Worm (Caenorhabditis elegans) whole organism, L4 larva: ENCODE measurements around the gene sel-15.

Experiments
- F10B5.3 ChIP-seq: sonication (generic microtip); optimal IDR thresholded peaks from 2 replicates; lab custom pipeline; 2016; ENCODE audit warnings: mild to moderate bottlenecking, missing genetic modification characterization, missing compliant biosample characterization
- F26F4.8 ChIP-seq: fragments of 200-800 bp; sonication (Bioruptor generic); conservative IDR thresholded peaks from 2 replicates; pipeline ENCODE4 v1.3.6; 2022; ENCODE audit warnings: missing genetic modification characterization, missing compliant biosample characterization
- F37D6.2 ChIP-seq: sonication (generic microtip); optimal IDR thresholded peaks from 2 replicates; lab custom pipeline; 2016; ENCODE audit warnings: mild to moderate bottlenecking, missing genetic modification characterization, missing compliant biosample characterization
- T26A8.4 ChIP-seq: fragments of 200-800 bp; sonication (Bioruptor generic); IDR thresholded peaks from 2 replicates; pipeline ENCODE4 v1.3.6; 2022; ENCODE audit warnings: missing genetic modification characterization, missing compliant biosample characterization
- Y5F2A.4 ChIP-seq: fragments of 200-800 bp; sonication (Bioruptor generic); optimal IDR thresholded peaks from 2 replicates; lab custom pipeline; 2018; ENCODE audit warnings: mild to moderate bottlenecking, missing genetic modification characterization, missing compliant biosample characterization
- ceh-32 ChIP-seq: sonication (generic microtip); optimal IDR thresholded peaks from 2 replicates; lab custom pipeline; 2016; ENCODE audit warnings: mild to moderate bottlenecking, missing genetic modification characterization, missing compliant biosample characterization; ENCODE audit not compliant: poor library complexity
- ceh-82 ChIP-seq: sonication (generic microtip); optimal IDR thresholded peaks from 2 replicates; lab custom pipeline; 2017; ENCODE audit warnings: missing biosample characterization, missing genetic modification characterization
- cey-2 ChIP-seq: sonication (generic microtip); optimal IDR thresholded peaks from 3 replicates; lab custom pipeline; 2017; ENCODE audit warnings: missing genetic modification characterization, mild to moderate bottlenecking, missing compliant biosample characterization, antibody characterized with exemption, borderline replicate concordance; ENCODE audit not compliant: insufficient read depth
- ctbp-1 ChIP-seq: fragments of 200-800 bp; sonication (Bioruptor generic); IDR thresholded peaks from 2 replicates; pipeline ENCODE4 v1.3.6; 2022; ENCODE audit warnings: missing genetic modification reagents, missing genetic modification characterization, missing compliant biosample characterization
- daf-12 ChIP-seq: fragments of 150-350 bp; optimal IDR thresholded peaks from 2 replicates; lab custom pipeline; 2014; ENCODE audit warnings: missing biosample characterization, missing genetic modification reagents, missing genetic modification characterization
- daf-8 ChIP-seq: fragments of 200-800 bp; sonication (Bioruptor generic); IDR thresholded peaks from 2 replicates; pipeline ENCODE4 v1.3.6; 2022; ENCODE audit warnings: missing genetic modification characterization, missing compliant biosample characterization
- dmd-6 ChIP-seq: fragments of 200-800 bp; sonication (Bioruptor generic); IDR thresholded peaks from 2 replicates; pipeline ENCODE4 v1.3.6; 2022; ENCODE audit warnings: missing genetic modification reagents, missing genetic modification characterization, missing compliant biosample characterization
- egl-43 ChIP-seq: fragments of 200-800 bp; sonication (Bioruptor generic); IDR thresholded peaks from 2 replicates; pipeline ENCODE4 v1.3.6; 2022; ENCODE audit warnings: missing genetic modification reagents, missing genetic modification characterization, missing compliant biosample characterization
- jun-1 ChIP-seq: fragments of 150-350 bp; optimal IDR thresholded peaks from 2 replicates; lab custom pipeline; 2014; ENCODE audit warnings: missing biosample characterization, missing genetic modification reagents, missing genetic modification characterization
- lin-15B ChIP-seq: fragments of 150-350 bp; sonication (generic microtip); optimal IDR thresholded peaks from 3 replicates; lab custom pipeline; 2014; ENCODE audit warnings: missing biosample characterization, missing genetic modification characterization
- lin-38 ChIP-seq: fragments of 200-800 bp; sonication (Bioruptor generic); IDR thresholded peaks from 2 replicates; pipeline ENCODE4 v1.3.6; 2022; ENCODE audit warnings: missing genetic modification reagents, missing genetic modification characterization, missing compliant biosample characterization
- lin-39 ChIP-seq: fragments of 150-350 bp; optimal IDR thresholded peaks from 2 replicates; lab custom pipeline; 2014; ENCODE audit warnings: missing biosample characterization, missing genetic modification reagents, missing genetic modification characterization
- lsy-2 ChIP-seq, 2 experiments: fragments of 150-350 bp in 1 of 2; sonication (generic microtip) in 1 of 2; optimal IDR thresholded peaks; 2 replicates each; lab custom pipeline; 2014 to 2017; ENCODE audit warnings: missing biosample characterization in 2 of 2, missing genetic modification characterization in 2 of 2
- madf-5 ChIP-seq, 2 experiments: fragments of 200-800 bp; sonication (Bioruptor generic); IDR thresholded peaks; 2 replicates each; pipeline ENCODE4 v1.3.6; 2022; ENCODE audit warnings: missing compliant biosample characterization in 2 of 2, missing genetic modification characterization in 2 of 2
- madf-9 ChIP-seq: fragments of 200-800 bp; sonication (Bioruptor generic); conservative IDR thresholded peaks from 2 replicates; pipeline ENCODE4 v1.3.6; 2022; ENCODE audit warnings: missing genetic modification reagents, missing genetic modification characterization, missing compliant biosample characterization
- mdl-1 ChIP-seq, 2 experiments: fragments of 150-350 bp in 1 of 2; sonication (generic microtip) in 1 of 2; optimal IDR thresholded peaks; 2 replicates each; lab custom pipeline; 2014 to 2017; ENCODE audit warnings: missing biosample characterization in 2 of 2, missing genetic modification characterization in 2 of 2
- mxl-2 ChIP-seq: fragments of 200-800 bp; sonication (Bioruptor generic); conservative IDR thresholded peaks from 2 replicates; pipeline ENCODE4 v1.3.6; 2022; ENCODE audit warnings: missing genetic modification reagents, missing genetic modification characterization, missing compliant biosample characterization
- mxl-3 ChIP-seq: fragments of 200-800 bp; sonication (Bioruptor generic); optimal IDR thresholded peaks from 2 replicates; lab custom pipeline; 2018; ENCODE audit warnings: mild to moderate bottlenecking, missing genetic modification characterization, missing compliant biosample characterization
- nhr-10 ChIP-seq: fragments of 150-350 bp; optimal IDR thresholded peaks from 2 replicates; lab custom pipeline; 2014; ENCODE audit warnings: missing biosample characterization, missing genetic modification characterization
- nhr-11 ChIP-seq: fragments of 150-350 bp; optimal IDR thresholded peaks from 2 replicates; lab custom pipeline; 2014; ENCODE audit warnings: missing biosample characterization, missing genetic modification characterization
- nhr-28 ChIP-seq: fragments of 150-350 bp; optimal IDR thresholded peaks from 2 replicates; lab custom pipeline; 2014; ENCODE audit warnings: missing biosample characterization, missing genetic modification characterization
- pqm-1 ChIP-seq: sonication (generic microtip); optimal IDR thresholded peaks from 2 replicates; lab custom pipeline; 2017; ENCODE audit warnings: missing biosample characterization, missing genetic modification characterization
- rbr-2 ChIP-seq: sonication (generic microtip); optimal IDR thresholded peaks from 2 replicates; lab custom pipeline; 2016; ENCODE audit warnings: missing genotype, missing genetic modification characterization, missing compliant biosample characterization
- set-16 ChIP-seq: fragments of 200-800 bp; sonication (Bioruptor generic); IDR thresholded peaks from 2 replicates; pipeline ENCODE4 v1.3.6; 2022; ENCODE audit warnings: missing genetic modification reagents, missing genetic modification characterization, missing compliant biosample characterization
- skn-1 ChIP-seq: fragments of 150-350 bp; optimal IDR thresholded peaks from 2 replicates; lab custom pipeline; 2014; ENCODE audit warnings: missing biosample characterization, missing genetic modification characterization
- snpc-1.2 ChIP-seq: fragments of 200-800 bp; sonication (Bioruptor generic); IDR thresholded peaks from 2 replicates; pipeline ENCODE4 v1.3.6; 2022; ENCODE audit warnings: missing genetic modification reagents, missing genetic modification characterization, missing compliant biosample characterization
- tra-1 ChIP-seq: fragments of 200-800 bp; sonication (Bioruptor generic); IDR thresholded peaks from 2 replicates; pipeline ENCODE4 v1.3.6; 2022; ENCODE audit warnings: missing genetic modification reagents, missing genetic modification characterization, missing compliant biosample characterization
- unc-130 ChIP-seq: sonication (generic microtip); optimal IDR thresholded peaks from 2 replicates; lab custom pipeline; 2016; ENCODE audit warnings: missing genetic modification reagents, missing genetic modification characterization, missing compliant biosample characterization
- unc-39 ChIP-seq: sonication (generic microtip); optimal IDR thresholded peaks from 2 replicates; lab custom pipeline; 2017; ENCODE audit warnings: missing biosample characterization, missing genetic modification characterization
- unc-62 ChIP-seq, 3 experiments: fragments of 150-350 bp in 1 of 3; sonication (generic microtip); optimal IDR thresholded peaks in 2 of 3; peaks in 1 of 3; 1 replicate in 1 of 3; 2 replicates in 2 of 3; lab custom pipeline; 2014 to 2017; ENCODE audit warnings: missing biosample characterization in 3 of 3, missing genetic modification characterization in 3 of 3, missing genetic modification reagents in 3 of 3, missing genotype in 1 of 3
- vab-7 ChIP-seq: fragments of 200-800 bp; sonication (Bioruptor generic); IDR thresholded peaks from 2 replicates; pipeline ENCODE4 v1.3.6; 2022; ENCODE audit warnings: missing genetic modification reagents, missing genetic modification characterization, missing compliant biosample characterization
- zfp-2 ChIP-seq: sonication (generic microtip); optimal IDR thresholded peaks from 2 replicates; lab custom pipeline; 2016; ENCODE audit warnings: mild to moderate bottlenecking, missing genetic modification characterization, missing compliant biosample characterization
- zip-2 ChIP-seq: fragments of 150-350 bp; optimal IDR thresholded peaks from 2 replicates; lab custom pipeline; 2014; ENCODE audit warnings: missing biosample characterization, missing genetic modification characterization

Gene sel-15

DNA sequence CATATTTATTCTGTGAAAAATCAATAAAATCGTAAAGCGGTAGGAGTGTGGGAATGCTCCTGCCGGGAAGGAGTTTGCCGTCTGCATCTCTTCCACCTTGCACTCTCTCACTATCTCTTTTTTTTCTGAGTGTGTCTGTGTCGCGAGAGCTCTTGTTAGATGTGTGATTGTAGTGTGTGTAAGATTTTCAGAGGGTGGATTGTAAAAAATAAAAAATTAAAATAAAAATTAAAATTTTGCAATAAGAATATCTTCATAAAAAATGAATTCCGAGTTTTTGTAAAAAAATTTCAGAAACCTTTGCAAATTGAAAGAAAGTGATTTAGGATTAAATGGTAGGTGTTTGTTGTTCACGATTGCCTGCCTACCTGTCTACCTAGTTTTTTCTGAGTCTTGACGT lies at the start of gene sel-15:
Gene sel-15, minus strand, starts transcription at position 101 of the 400 bp plus-strand sequence.
- no peak for TF ChIP-seq lsy-2 (tag; optimal IDR thresholded peaks at IDR 0.05; lab: Kevin White, UChicago)
- peak; percentile 44 for TF ChIP-seq nhr-28 (tag; lab: Kevin White, UChicago)
- no peak for TF ChIP-seq dmd-6 (GFP tag; lab: Robert Waterston, UW)

DNA sequence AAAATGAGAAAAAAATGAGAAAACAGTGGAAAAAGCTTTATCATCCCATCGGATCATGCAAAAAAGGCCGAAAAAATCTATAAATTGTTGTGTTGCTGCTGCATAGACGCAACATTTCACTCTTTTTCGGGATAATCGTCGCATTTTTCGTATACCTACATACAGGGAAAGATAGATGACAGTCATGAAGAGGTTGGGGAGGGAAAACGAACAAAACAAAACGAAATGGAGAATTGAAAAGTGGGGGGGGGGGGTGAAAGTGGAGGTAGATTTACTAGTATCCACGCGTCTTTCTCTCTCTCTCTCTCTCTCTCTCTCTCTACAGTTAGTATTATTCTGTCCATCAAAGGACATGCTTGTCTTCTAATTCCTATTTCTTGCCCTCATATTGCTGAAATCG lies 48.2 kb upstream of the sel-15 start:
- TF ChIP-seq madf-9 = no peak
- TF ChIP-seq lin-39 (tag; lab: Kevin White, UChicago) = no peak
- no peak for TF ChIP-seq daf-8 (GFP tag; lab: Robert Waterston, UW)
- no peak for TF ChIP-seq ceh-32 (tag; lab: Kevin White, UChicago)
- no peak for TF ChIP-seq cey-2
- TF ChIP-seq lin-38 (GFP tag; lab: Robert Waterston, UW) = no peak
- TF ChIP-seq zfp-2 (tag; lab: Kevin White, UChicago) = no peak
- TF ChIP-seq nhr-10 (tag; lab: Kevin White, UChicago) = no peak

DNA sequence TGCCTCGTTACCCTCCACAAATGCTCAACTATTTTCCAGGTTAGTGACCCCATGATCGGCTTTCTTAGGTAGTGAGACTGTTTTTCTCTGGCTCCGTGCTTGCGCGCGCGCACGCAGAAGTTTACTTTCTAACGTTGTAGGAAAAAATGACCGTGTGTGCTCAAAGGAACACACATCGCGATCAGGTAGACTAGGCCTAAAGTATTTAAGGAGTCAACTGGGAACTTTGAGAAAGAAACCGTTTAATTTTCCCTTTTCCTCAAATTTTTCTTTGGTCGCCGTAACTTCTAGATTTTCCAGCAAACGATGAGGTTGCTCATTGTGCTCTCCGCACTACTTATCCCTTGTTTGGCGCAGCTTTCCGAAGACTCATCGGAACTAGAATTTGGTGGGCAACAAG lies 44.1 kb upstream of the sel-15 start, which contains the start of gene idpp-1:
Gene idpp-1, plus strand, starts transcription at position 301 of the 400 bp plus-strand sequence.
- TF ChIP-seq tra-1 (GFP tag; lab: Robert Waterston, UW) = no peak

DNA sequence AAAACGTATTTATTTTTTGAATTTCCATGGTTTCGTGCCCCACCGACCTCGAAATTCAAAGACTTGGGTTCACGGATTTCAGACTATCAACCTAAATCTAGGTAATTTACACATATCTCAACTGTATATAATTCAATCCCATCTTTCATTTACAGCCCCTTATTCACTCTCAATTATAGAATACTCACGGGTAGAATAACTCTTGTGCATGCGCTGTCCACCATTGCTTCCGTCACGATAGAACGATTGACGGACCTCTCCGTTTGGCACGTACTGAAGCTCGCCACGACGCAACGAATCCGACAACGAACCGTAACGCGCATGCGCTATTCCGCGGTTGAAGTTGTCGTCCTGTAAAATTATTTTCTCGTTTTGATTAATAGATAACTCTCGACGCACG lies 32.4 kb upstream of the sel-15 start:
- TF ChIP-seq unc-62 (GFP tag; optimal IDR thresholded peaks at IDR 0.05 in 1 of 2; lab: Kevin White, UChicago) = peak in 1 of 2 experiments; percentile 96
- no peak for TF ChIP-seq unc-62 (tag; optimal IDR thresholded peaks at IDR 0.05; lab: Kevin White, UChicago)
- TF ChIP-seq mxl-3 (GFP tag; lab: Kevin White, UChicago) = no peak
- no peak for TF ChIP-seq unc-39 (tag; lab: Kevin White, UChicago)
- no peak for TF ChIP-seq F10B5.3 (tag; lab: Kevin White, UChicago)
- no peak for TF ChIP-seq madf-5 (GFP tag; IDR thresholded peaks at IDR 0.05; lab: Robert Waterston, UW)
- TF ChIP-seq pqm-1 (tag; lab: Kevin White, UChicago) = no peak
- no peak for TF ChIP-seq Y5F2A.4
- no peak for TF ChIP-seq cey-2
- no peak for TF ChIP-seq nhr-11 (tag; lab: Kevin White, UChicago)

DNA sequence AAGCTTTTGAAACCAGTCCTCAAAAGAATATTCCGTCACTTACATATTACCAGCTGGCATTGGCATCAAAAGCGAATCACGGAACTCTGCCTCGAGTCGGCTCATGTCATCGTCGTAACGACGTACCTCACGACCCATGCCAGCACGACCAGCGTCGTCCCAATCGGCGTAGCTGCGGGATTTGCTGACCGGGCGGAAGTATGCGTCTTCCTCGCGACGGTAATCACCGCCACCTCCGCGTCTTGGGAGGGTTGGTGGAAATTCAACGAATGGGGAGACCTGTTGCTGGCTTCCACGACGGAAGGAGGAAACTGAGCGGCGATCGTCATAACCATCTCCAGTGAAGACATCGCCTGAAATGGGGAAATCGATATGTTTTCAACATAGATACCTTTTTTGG lies 31.8 kb upstream of the sel-15 start:
- TF ChIP-seq lin-15B (tag; lab: Kevin White, UChicago) = no peak
- TF ChIP-seq ctbp-1 (GFP tag; lab: Robert Waterston, UW) = 0 out of 2 replicates have a peak, but pooled peaks have one; percentile 9
- TF ChIP-seq vab-7 (GFP tag; lab: Robert Waterston, UW) = no peak
- TF ChIP-seq set-16 (GFP tag; lab: Robert Waterston, UW) = peak; percentile 81
- TF ChIP-seq unc-130 (GFP tag; lab: Kevin White, UChicago) = no peak
- no peak for TF ChIP-seq F37D6.2 (tag; lab: Kevin White, UChicago)
- TF ChIP-seq daf-12 = no peak
- TF ChIP-seq mdl-1 (tag; optimal IDR thresholded peaks at IDR 0.05; lab: Kevin White, UChicago) = no peak
- TF ChIP-seq zip-2 (tag; lab: Kevin White, UChicago) = no peak
- TF ChIP-seq egl-43 = no peak
- TF ChIP-seq F26F4.8 (GFP tag; lab: Robert Waterston, UW) = no peak
- TF ChIP-seq unc-62 (GFP tag; optimal IDR thresholded peaks at IDR 0.05 in 1 of 2; lab: Kevin White, UChicago) = peak in 1 of 2 experiments; percentile 17
- no peak for TF ChIP-seq unc-62 (tag; optimal IDR thresholded peaks at IDR 0.05; lab: Kevin White, UChicago)
- TF ChIP-seq T26A8.4 (GFP tag; lab: Robert Waterston, UW) = no peak
- no peak for TF ChIP-seq snpc-1.2 (GFP tag; lab: Robert Waterston, UW)
- TF ChIP-seq mxl-2 (GFP tag; lab: Robert Waterston, UW) = no peak
- TF ChIP-seq ceh-82 (tag; lab: Kevin White, UChicago) = no peak
- TF ChIP-seq rbr-2 (tag; lab: Kevin White, UChicago) = no peak
- no peak for TF ChIP-seq skn-1 (tag; lab: Kevin White, UChicago)
- TF ChIP-seq jun-1 = no peak
